Fruit fly (Drosophila melanogaster): ENCODE measurements around the gene CenG1A.

The CenG1A gene

DNA sequence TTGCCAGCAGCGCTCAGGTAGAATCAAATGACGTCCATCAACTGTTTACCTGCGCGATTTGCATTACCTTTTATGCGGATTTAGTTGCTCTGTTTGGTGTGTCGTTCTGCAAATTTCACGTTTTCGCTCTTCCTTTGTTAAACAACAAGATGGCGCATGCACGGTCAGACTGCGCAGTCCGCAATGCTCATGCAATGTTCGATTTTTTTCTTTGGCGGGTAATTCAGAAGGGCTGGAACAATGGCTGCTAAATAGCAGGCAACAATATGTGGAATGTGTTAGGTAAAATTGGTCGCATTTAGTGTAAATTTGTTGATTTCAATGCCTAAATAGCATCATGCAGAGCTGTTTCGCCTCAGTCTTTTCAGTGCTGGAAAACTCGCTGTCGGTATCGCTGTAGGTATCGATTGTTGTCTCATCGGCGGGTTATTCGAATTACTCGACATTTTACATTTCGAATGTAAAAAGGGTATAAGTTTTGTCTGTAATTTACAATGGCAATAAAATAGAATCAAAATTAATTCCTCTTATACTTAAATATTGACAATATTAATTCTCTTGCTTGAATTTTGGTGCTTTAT, 69.1 kb downstream of the CenG1A start, which contains the start of gene Smg5 (continued):
- TF ChIP-seq fru (optimal IDR thresholded peaks at IDR 0.05) (no peak), Spps (tag; optimal IDR thresholded peaks at IDR 0.05) (peak; percentile 25), Tbp (GFP tag; optimal IDR thresholded peaks at IDR 0.05) (no peak), pum (GFP tag; optimal IDR thresholded peaks at IDR 0.05) (peak; percentile 94), CG30403 (GFP tag; optimal IDR thresholded peaks at IDR 0.05) (peak; percentile 98), CG12104 (GFP tag; optimal IDR thresholded peaks at IDR 0.05) (peak; percentile 86), CG10431 (GFP tag; optimal IDR thresholded peaks at IDR 0.05) (peak; percentile 24), CG8359 (GFP tag; optimal IDR thresholded peaks at IDR 0.05; ENCODE audit: borderline replicate concordance) (no peak), dmrt11E (tag; optimal IDR thresholded peaks at IDR 0.05) (peak; percentile 98), hkb (optimal IDR thresholded peaks at IDR 0.05) (peak; percentile 96), hkb (GFP tag; IDR thresholded peaks at IDR 0.05) (peak; percentile 91), CG14050 (GFP tag; IDR thresholded peaks at IDR 0.05) (peak; percentile 94), CG16779 (GFP tag; IDR thresholded peaks at IDR 0.05) (peak; percentile 91), Dbx (GFP tag; IDR thresholded peaks at IDR 0.05) (peak; percentile 98), usp (GFP tag; optimal IDR thresholded peaks at IDR 0.05) (no peak), CG3995 (GFP tag; optimal IDR thresholded peaks at IDR 0.05) (peak; percentile 77), Xbp1 (GFP tag; optimal IDR thresholded peaks at IDR 0.05) (peak; percentile 98), abd-A (tag; optimal IDR thresholded peaks at IDR 0.05) (no peak), CG6254 (GFP tag; optimal IDR thresholded peaks at IDR 0.05) (no peak), CG13775 (GFP tag; optimal IDR thresholded peaks at IDR 0.05) (peak; percentile 99), CG10543 (GFP tag; optimal IDR thresholded peaks at IDR 0.05) (peak; percentile 87), B-H2 (GFP tag; optimal IDR thresholded peaks at IDR 0.05) (peak; percentile 91), sens (GFP tag) (peak; percentile 97), CG17802 (tag; optimal IDR thresholded peaks at IDR 0.05) (peak; percentile 90), p53 (GFP tag; optimal IDR thresholded peaks at IDR 0.05) (peak; percentile 93), mirr (GFP tag; optimal IDR thresholded peaks at IDR 0.05) (peak; percentile 94), insv (GFP tag; optimal IDR thresholded peaks at IDR 0.05) (peak in 1 of 2 experiments; percentile 65), stwl (tag; optimal IDR thresholded peaks at IDR 0.05) (peak; percentile 76), CG7357 (GFP tag; IDR thresholded peaks at IDR 0.05) (peak; percentile 91), zen2 (GFP tag; IDR thresholded peaks at IDR 0.05; ENCODE audit: partially characterized antibody) (peak; percentile 71; the same call in 2 of the 3 replicates), CG2129 (GFP tag; IDR thresholded peaks at IDR 0.05; ENCODE audit: partially characterized antibody) (peak; percentile 55; the same call in 1 of the 2 replicates), fd102C (GFP tag; optimal IDR thresholded peaks at IDR 0.05) (no peak), Mad (GFP tag; optimal IDR thresholded peaks at IDR 0.05) (peak; percentile 95), CG32772 (GFP tag; IDR thresholded peaks at IDR 0.05) (peak; percentile 96), Vsx1 (GFP tag; optimal IDR thresholded peaks at IDR 0.05) (no peak), kay (GFP tag; optimal IDR thresholded peaks at IDR 0.05) (peak; percentile 82), kah (GFP tag; optimal IDR thresholded peaks at IDR 0.05) (no peak), CG12659 (GFP tag; optimal IDR thresholded peaks at IDR 0.05) (peak; percentile 95), Hr78 (GFP tag; optimal IDR thresholded peaks at IDR 0.05) (no peak), zfh1 (GFP tag; IDR thresholded peaks at IDR 0.05) (peak; percentile 96), NFAT (GFP tag; IDR thresholded peaks at IDR 0.05) (peak; percentile 95), da (GFP tag; optimal IDR thresholded peaks at IDR 0.05) (peak; percentile 92), CG12155 (GFP tag; optimal IDR thresholded peaks at IDR 0.05) (peak; percentile 92), CG12391 (tag; optimal IDR thresholded peaks at IDR 0.05) (peak; percentile 94), ranshi (GFP tag; IDR thresholded peaks at IDR 0.05) (peak; percentile 90), Sox102F (GFP tag; optimal IDR thresholded peaks at IDR 0.05) (peak; percentile 98), NC2β (GFP tag; optimal IDR thresholded peaks at IDR 0.05) (peak; percentile 95), pb (GFP tag; optimal IDR thresholded peaks at IDR 0.05) (peak; percentile 94), Dp (GFP tag; optimal IDR thresholded peaks at IDR 0.05) (peak; percentile 91), ind (GFP tag; optimal IDR thresholded peaks at IDR 0.05) (peak; percentile 93)

Measured in whole organism, embryonic.